Fruit fly (Drosophila melanogaster) whole organism, pupa: ENCODE data around the gene Rala.

Experiments used
- CG12605 ChIP-seq: fragments of 200-800 bp; sonication (Bioruptor generic); IDR thresholded peaks from 2 replicates; pipeline ENCODE4 v1.3.6; 2022; ENCODE audit warnings: missing biosample characterization, missing genetic modification characterization
- CG15710 ChIP-seq: fragments of 200-800 bp; sonication (Bioruptor generic); optimal IDR thresholded peaks from 2 replicates; lab custom pipeline; 2018; ENCODE audit warnings: missing biosample characterization, mild to moderate bottlenecking, missing genetic modification characterization, moderate library complexity
- CG34367 ChIP-seq: fragments of 200-800 bp; sonication (Bioruptor generic); optimal IDR thresholded peaks from 2 replicates; lab custom pipeline; 2018; ENCODE audit warnings: missing biosample characterization, mild to moderate bottlenecking, missing genetic modification characterization
- Pif1A ChIP-seq: fragments of 200-800 bp; sonication (Bioruptor generic); optimal IDR thresholded peaks from 3 replicates; lab custom pipeline; 2016; ENCODE audit warnings: missing biosample characterization, missing genetic modification characterization

DNA sequence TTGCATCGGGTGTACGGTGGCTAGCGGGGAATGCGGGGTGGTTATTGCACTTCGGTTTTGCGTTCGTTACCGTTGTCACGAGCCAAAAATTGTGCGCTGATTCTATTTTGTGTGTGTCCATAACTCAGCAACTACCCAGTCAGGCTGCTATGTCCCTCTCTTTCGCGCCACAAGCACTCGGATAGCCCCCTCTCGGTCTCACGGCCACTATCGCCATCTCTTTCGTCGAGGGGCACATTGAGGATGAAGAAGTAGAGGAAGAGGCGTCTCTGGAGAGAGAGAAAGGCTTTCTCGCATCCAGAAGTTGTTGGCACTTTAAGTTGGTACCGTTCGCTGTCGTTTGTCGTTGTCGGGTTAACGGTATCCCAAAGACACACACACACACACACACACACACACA is 18.3 kb upstream of the Rala start:
- TF ChIP-seq Pif1A (no peak), CG15710 (no peak), CG12605 (GFP tag; lab: Robert Waterston, UW) (no peak), CG34367 (tag; lab: Kevin White, UChicago) (no peak)
